Worm (Caenorhabditis elegans) whole organism, L4 larva: ENCODE measurements around the gene slc-17.5.
A peak's percentile ranks its signal among the peaks of the same experiment; 100 is the strongest.

ENCODE experiments used
- F49E8.2 ChIP-seq: sonication (generic microtip); optimal IDR thresholded peaks from 2 replicates; lab custom pipeline; 2016; ENCODE audit warnings: missing compliant biosample characterization, mild to moderate bottlenecking, missing genetic modification characterization, borderline replicate concordance
- R02D3.7 ChIP-seq: fragments of 150-350 bp; sonication (generic microtip); optimal IDR thresholded peaks from 3 replicates; lab custom pipeline; 2014; ENCODE audit warnings: missing biosample characterization, missing genetic modification characterization
- T20F7.1 ChIP-seq: fragments of 200-800 bp; sonication (Bioruptor generic); optimal IDR thresholded peaks from 2 replicates; lab custom pipeline; 2018; ENCODE audit warnings: mild to moderate bottlenecking, missing genetic modification characterization, missing compliant biosample characterization
- T26A8.4 ChIP-seq: fragments of 200-800 bp; sonication (Bioruptor generic); IDR thresholded peaks from 2 replicates; pipeline ENCODE4 v1.3.6; 2022; ENCODE audit warnings: missing genetic modification characterization, missing compliant biosample characterization
- Y105C5A.15 ChIP-seq: fragments of 200-800 bp; sonication (Bioruptor generic); IDR thresholded peaks from 2 replicates; pipeline ENCODE4 v1.3.6; 2022; ENCODE audit warnings: missing genetic modification characterization, missing compliant biosample characterization
- ZK337.2 ChIP-seq: fragments of 200-800 bp; sonication (Bioruptor generic); IDR thresholded peaks from 2 replicates; pipeline ENCODE4 v1.3.6; 2022; ENCODE audit warnings: missing genetic modification reagents, missing genetic modification characterization, missing compliant biosample characterization
- ZK546.5 ChIP-seq, 2 experiments: sonication (generic microtip); optimal IDR thresholded peaks; 2 replicates each; lab custom pipeline; 2017; ENCODE audit warnings: missing biosample characterization in 2 of 2, missing genetic modification characterization in 2 of 2
- aha-1 ChIP-seq: fragments of 150-350 bp; peaks from one replicate; lab custom pipeline; 2014; ENCODE audit warnings: missing biosample characterization, missing genetic modification characterization
- aly-2 ChIP-seq: sonication (generic microtip); optimal IDR thresholded peaks from 2 replicates; lab custom pipeline; 2018; ENCODE audit warnings: missing biosample characterization, missing genetic modification characterization
- ama-1 ChIP-seq: fragments of 150-350 bp; optimal IDR thresholded peaks from 2 replicates; lab custom pipeline; 2014; ENCODE audit warnings: inconsistent platforms, mixed read lengths
- arid-1 ChIP-seq: fragments of 200-800 bp; sonication (Bioruptor generic); conservative IDR thresholded peaks from 2 replicates; pipeline ENCODE4 v1.3.6; 2022; ENCODE audit warnings: missing genetic modification reagents, missing genetic modification characterization, missing compliant biosample characterization
- ceh-28 ChIP-seq: fragments of 150-350 bp; optimal IDR thresholded peaks from 2 replicates; lab custom pipeline; 2014; ENCODE audit warnings: missing biosample characterization, missing genetic modification reagents, missing genetic modification characterization
- ceh-44 ChIP-seq: fragments of 200-800 bp; sonication (Bioruptor generic); IDR thresholded peaks from 2 replicates; pipeline ENCODE4 v1.3.6; 2022; ENCODE audit warnings: missing genetic modification reagents, missing genetic modification characterization, missing compliant biosample characterization
- ceh-82 ChIP-seq: sonication (generic microtip); optimal IDR thresholded peaks from 2 replicates; lab custom pipeline; 2017; ENCODE audit warnings: missing biosample characterization, missing genetic modification characterization
- ces-1 ChIP-seq: fragments of 150-350 bp; sonication (generic microtip); optimal IDR thresholded peaks from 4 replicates; lab custom pipeline; 2014; ENCODE audit warnings: missing biosample characterization, missing genetic modification reagents, missing genetic modification characterization
- cey-2 ChIP-seq: sonication (generic microtip); optimal IDR thresholded peaks from 3 replicates; lab custom pipeline; 2017; ENCODE audit warnings: missing genetic modification characterization, mild to moderate bottlenecking, missing compliant biosample characterization, antibody characterized with exemption, borderline replicate concordance; ENCODE audit not compliant: insufficient read depth
- daf-12 ChIP-seq: fragments of 150-350 bp; optimal IDR thresholded peaks from 2 replicates; lab custom pipeline; 2014; ENCODE audit warnings: missing biosample characterization, missing genetic modification reagents, missing genetic modification characterization
- dmd-8 ChIP-seq: fragments of 200-800 bp; sonication (Bioruptor generic); IDR thresholded peaks from 2 replicates; pipeline ENCODE4 v1.3.6; 2022; ENCODE audit warnings: missing genetic modification characterization, missing compliant biosample characterization
- duxl-1 ChIP-seq: sonication (generic microtip); optimal IDR thresholded peaks from 2 replicates; lab custom pipeline; 2016; ENCODE audit warnings: mild to moderate bottlenecking, missing genetic modification characterization, moderate library complexity, missing compliant biosample characterization; ENCODE audit not compliant: poor library complexity
- dve-1 ChIP-seq: sonication (generic microtip); optimal IDR thresholded peaks from 2 replicates; lab custom pipeline; 2017; ENCODE audit warnings: antibody characterized with exemption, mild to moderate bottlenecking, missing genetic modification characterization, missing compliant biosample characterization; ENCODE audit not compliant: insufficient read depth
- egl-43 ChIP-seq: fragments of 200-800 bp; sonication (Bioruptor generic); IDR thresholded peaks from 2 replicates; pipeline ENCODE4 v1.3.6; 2022; ENCODE audit warnings: missing genetic modification reagents, missing genetic modification characterization, missing compliant biosample characterization
- fkh-10 ChIP-seq: fragments of 150-350 bp; optimal IDR thresholded peaks from 2 replicates; lab custom pipeline; 2014; ENCODE audit warnings: missing biosample characterization, missing genetic modification reagents, missing genetic modification characterization
- gei-8 ChIP-seq: fragments of 200-800 bp; sonication (Bioruptor generic); optimal IDR thresholded peaks from 2 replicates; lab custom pipeline; 2018; ENCODE audit warnings: mild to moderate bottlenecking, missing genetic modification characterization, missing compliant biosample characterization
- lin-1 ChIP-seq: fragments of 200-800 bp; sonication (Bioruptor generic); IDR thresholded peaks from 2 replicates; pipeline ENCODE4 v1.3.6; 2022; ENCODE audit warnings: missing genetic modification reagents, missing genetic modification characterization, missing compliant biosample characterization
- lin-13 ChIP-seq: fragments of 150-350 bp; optimal IDR thresholded peaks from 2 replicates; lab custom pipeline; 2014; ENCODE audit warnings: missing biosample characterization, missing genetic modification reagents, missing genetic modification characterization
- lir-3 ChIP-seq: sonication (generic microtip); optimal IDR thresholded peaks from 2 replicates; lab custom pipeline; 2016; ENCODE audit warnings: mild to moderate bottlenecking, missing genetic modification characterization, missing compliant biosample characterization
- mdt-29 ChIP-seq: fragments of 200-800 bp; sonication (Bioruptor generic); IDR thresholded peaks from 2 replicates; pipeline ENCODE4 v1.3.6; 2022; ENCODE audit warnings: missing genetic modification reagents, missing genetic modification characterization, missing compliant biosample characterization
- mep-1 ChIP-seq: fragments of 150-350 bp; sonication (generic microtip); optimal IDR thresholded peaks from 3 replicates; lab custom pipeline; 2014; ENCODE audit warnings: missing biosample characterization, missing genetic modification characterization
- mxl-2 ChIP-seq: fragments of 200-800 bp; sonication (Bioruptor generic); conservative IDR thresholded peaks from 2 replicates; pipeline ENCODE4 v1.3.6; 2022; ENCODE audit warnings: missing genetic modification reagents, missing genetic modification characterization, missing compliant biosample characterization
- nhr-10 ChIP-seq: fragments of 150-350 bp; optimal IDR thresholded peaks from 2 replicates; lab custom pipeline; 2014; ENCODE audit warnings: missing biosample characterization, missing genetic modification characterization
- nhr-102 ChIP-seq: sonication (generic microtip); optimal IDR thresholded peaks from 2 replicates; lab custom pipeline; 2016; ENCODE audit warnings: mild to moderate bottlenecking, missing genetic modification characterization, moderate library complexity, missing compliant biosample characterization
- nhr-11 ChIP-seq: fragments of 150-350 bp; optimal IDR thresholded peaks from 2 replicates; lab custom pipeline; 2014; ENCODE audit warnings: missing biosample characterization, missing genetic modification characterization
- nhr-237 ChIP-seq: sonication (generic microtip); optimal IDR thresholded peaks from 2 replicates; lab custom pipeline; 2017; ENCODE audit warnings: missing biosample characterization, missing genetic modification characterization
- nhr-25 ChIP-seq: sonication (generic microtip); optimal IDR thresholded peaks from 2 replicates; lab custom pipeline; 2017; ENCODE audit warnings: missing genetic modification characterization, mild to moderate bottlenecking, missing compliant biosample characterization, antibody characterized with exemption, moderate library complexity, borderline replicate concordance; ENCODE audit not compliant: insufficient read depth
- nhr-48 ChIP-seq: sonication (generic microtip); optimal IDR thresholded peaks from 2 replicates; lab custom pipeline; 2016; ENCODE audit warnings: mild to moderate bottlenecking, missing genetic modification characterization, missing compliant biosample characterization
- nhr-6 ChIP-seq: fragments of 150-350 bp; optimal IDR thresholded peaks from 2 replicates; lab custom pipeline; 2014; ENCODE audit warnings: missing biosample characterization, missing genetic modification characterization
- nhr-76 ChIP-seq: fragments of 150-350 bp; optimal IDR thresholded peaks from 2 replicates; lab custom pipeline; 2014; ENCODE audit warnings: missing biosample characterization, missing genetic modification characterization
- saeg-2 ChIP-seq: fragments of 200-800 bp; sonication (Bioruptor generic); IDR thresholded peaks from 2 replicates; pipeline ENCODE4 v1.3.6; 2022; ENCODE audit warnings: missing genetic modification reagents, missing genetic modification characterization, missing compliant biosample characterization
- sdz-12 ChIP-seq: fragments of 200-800 bp; sonication (Bioruptor generic); optimal IDR thresholded peaks from 2 replicates; lab custom pipeline; 2018; ENCODE audit warnings: mild to moderate bottlenecking, missing genetic modification characterization, missing compliant biosample characterization
- skn-1 ChIP-seq: fragments of 150-350 bp; optimal IDR thresholded peaks from 2 replicates; lab custom pipeline; 2014; ENCODE audit warnings: missing biosample characterization, missing genetic modification characterization
- snpc-1.2 ChIP-seq: fragments of 200-800 bp; sonication (Bioruptor generic); IDR thresholded peaks from 2 replicates; pipeline ENCODE4 v1.3.6; 2022; ENCODE audit warnings: missing genetic modification reagents, missing genetic modification characterization, missing compliant biosample characterization
- snpc-4 ChIP-seq: fragments of 150-350 bp; optimal IDR thresholded peaks from 2 replicates; lab custom pipeline; 2014; ENCODE audit warnings: missing biosample characterization, missing genetic modification characterization
- spr-1 ChIP-seq: sonication (generic microtip); optimal IDR thresholded peaks from 2 replicates; lab custom pipeline; 2016; ENCODE audit warnings: mild to moderate bottlenecking, missing genetic modification characterization, missing compliant biosample characterization
- spr-3 ChIP-seq: fragments of 200-800 bp; sonication (Bioruptor generic); optimal IDR thresholded peaks from 2 replicates; lab custom pipeline; 2018; ENCODE audit warnings: mild to moderate bottlenecking, missing genetic modification characterization, missing compliant biosample characterization
- tra-1 ChIP-seq: fragments of 200-800 bp; sonication (Bioruptor generic); IDR thresholded peaks from 2 replicates; pipeline ENCODE4 v1.3.6; 2022; ENCODE audit warnings: missing genetic modification reagents, missing genetic modification characterization, missing compliant biosample characterization
- unc-130 ChIP-seq: sonication (generic microtip); optimal IDR thresholded peaks from 2 replicates; lab custom pipeline; 2016; ENCODE audit warnings: missing genetic modification reagents, missing genetic modification characterization, missing compliant biosample characterization
- unc-62 ChIP-seq, 3 experiments: fragments of 150-350 bp in 1 of 3; sonication (generic microtip); optimal IDR thresholded peaks in 2 of 3; peaks in 1 of 3; 1 replicate in 1 of 3; 2 replicates in 2 of 3; lab custom pipeline; 2014 to 2017; ENCODE audit warnings: missing biosample characterization in 3 of 3, missing genetic modification characterization in 3 of 3, missing genetic modification reagents in 3 of 3, missing genotype in 1 of 3
- zag-1 ChIP-seq: fragments of 150-350 bp; optimal IDR thresholded peaks from 2 replicates; lab custom pipeline; 2014; ENCODE audit warnings: missing biosample characterization, missing genetic modification characterization
- zfp-3 ChIP-seq: fragments of 200-800 bp; sonication (Bioruptor generic); conservative IDR thresholded peaks from 2 replicates; pipeline ENCODE4 v1.3.6; 2022; ENCODE audit warnings: missing genetic modification reagents, missing genetic modification characterization, missing compliant biosample characterization
- zip-11 ChIP-seq: fragments of 200-800 bp; sonication (Bioruptor generic); IDR thresholded peaks from 2 replicates; pipeline ENCODE4 v1.3.6; 2022; ENCODE audit warnings: missing genetic modification characterization, missing compliant biosample characterization
- zip-2 ChIP-seq: fragments of 150-350 bp; optimal IDR thresholded peaks from 2 replicates; lab custom pipeline; 2014; ENCODE audit warnings: missing biosample characterization, missing genetic modification characterization
- ztf-11 ChIP-seq: fragments of 150-350 bp; optimal IDR thresholded peaks from 2 replicates; lab custom pipeline; 2014; ENCODE audit warnings: missing biosample characterization, missing genetic modification characterization

Gene slc-17.5

DNA sequence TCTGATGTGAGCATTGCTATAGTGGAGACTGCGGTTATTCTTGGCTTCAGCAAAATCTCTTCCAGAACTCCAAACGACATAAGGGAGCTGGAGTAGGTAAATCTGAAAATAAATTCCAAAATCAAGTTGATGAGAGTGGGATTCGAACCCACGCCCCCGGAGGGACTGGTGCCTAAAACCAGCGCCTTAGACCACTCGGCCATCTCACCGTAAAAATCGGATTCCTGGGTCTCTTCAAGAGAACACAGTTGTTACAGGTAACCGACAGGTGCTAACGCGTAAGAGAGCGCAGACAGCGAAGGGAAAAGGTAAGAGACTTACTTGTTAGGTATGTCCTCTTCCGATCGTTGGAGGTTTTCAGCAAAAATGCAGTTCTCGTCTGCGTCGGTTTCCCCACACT lies 49.4 kb downstream of the slc-17.5 start (continued):
- TF ChIP-seq aly-2 (no peak), dve-1 (peak; percentile 66), zag-1 (no peak), nhr-25 (no peak), nhr-237 (tag; lab: Kevin White, UChicago) (no peak), unc-62 (GFP tag; optimal IDR thresholded peaks at IDR 0.05 in 1 of 2; lab: Kevin White, UChicago) (no peak), unc-62 (tag; optimal IDR thresholded peaks at IDR 0.05; lab: Kevin White, UChicago) (no peak), nhr-10 (tag; lab: Kevin White, UChicago) (no peak), ZK546.5 (tag; optimal IDR thresholded peaks at IDR 0.05; lab: Kevin White, UChicago) (no peak), mep-1 (no peak), aha-1 (tag; lab: Kevin White, UChicago) (no peak), unc-130 (GFP tag; lab: Kevin White, UChicago) (no peak), ZK337.2 (GFP tag; lab: Robert Waterston, UW) (no peak), fkh-10 (GFP tag; lab: Kevin White, UChicago) (no peak), lin-13 (GFP tag; lab: Kevin White, UChicago) (no peak), ceh-44 (GFP tag; lab: Robert Waterston, UW) (no peak), spr-1 (tag; lab: Kevin White, UChicago) (no peak), lir-3 (peak; percentile 39), tra-1 (no peak), zip-2 (tag; lab: Kevin White, UChicago) (no peak), zfp-3 (GFP tag; lab: Robert Waterston, UW) (no peak), ztf-11 (no peak), nhr-11 (tag; lab: Kevin White, UChicago) (no peak), mdt-29 (GFP tag; lab: Robert Waterston, UW) (no peak), daf-12 (tag; lab: Kevin White, UChicago) (no peak), F49E8.2 (tag; lab: Kevin White, UChicago) (no peak), cey-2 (tag; lab: Kevin White, UChicago) (no peak), snpc-1.2 (peak; percentile 65), nhr-48 (no peak), saeg-2 (GFP tag; lab: Robert Waterston, UW) (no peak), spr-3 (GFP tag; lab: Kevin White, UChicago) (no peak), mxl-2 (no peak; the same call in 1 of the 2 replicates), snpc-4 (peak; percentile 61), ceh-82 (tag; lab: Kevin White, UChicago) (no peak), dmd-8 (0 out of 2 replicates have a peak, but pooled peaks have one; percentile 32), skn-1 (no peak), R02D3.7 (tag; lab: Kevin White, UChicago) (no peak), lin-1 (GFP tag; lab: Robert Waterston, UW) (no peak), zip-11 (GFP tag; lab: Robert Waterston, UW) (no peak), nhr-6 (no peak), nhr-76 (tag; lab: Kevin White, UChicago) (no peak), gei-8 (GFP tag; lab: Kevin White, UChicago) (peak; percentile 18), ceh-28 (tag; lab: Kevin White, UChicago) (no peak), Y105C5A.15 (GFP tag; lab: Robert Waterston, UW) (no peak), duxl-1 (no peak), nhr-102 (tag; lab: Kevin White, UChicago) (peak; percentile 35), sdz-12 (peak; percentile 2), ama-1 (no peak), egl-43 (GFP tag; lab: Robert Waterston, UW) (no peak), T20F7.1 (GFP tag; lab: Kevin White, UChicago) (no peak), ces-1 (GFP tag; lab: Kevin White, UChicago) (no peak), T26A8.4 (GFP tag; lab: Robert Waterston, UW) (no peak), arid-1 (GFP tag; lab: Robert Waterston, UW) (no peak)
